Worm (Caenorhabditis elegans) whole organism, late embryonic: Measurements from ENCODE around the gene srh-194.

Source experiments
- ama-1 ChIP-seq: fragments of 150-350 bp; optimal IDR thresholded peaks from 2 replicates; lab custom pipeline; 2014
- ceh-9 ChIP-seq: sonication (generic microtip); optimal IDR thresholded peaks from 2 replicates; lab custom pipeline; 2016; ENCODE audit warnings: mild to moderate bottlenecking, missing genetic modification characterization, inconsistent platforms, missing compliant biosample characterization
- nhr-11 ChIP-seq: fragments of 150-350 bp; optimal IDR thresholded peaks from 2 replicates; lab custom pipeline; 2014; ENCODE audit warnings: missing biosample characterization, missing genetic modification characterization

ce11 chrV:4295920-4296319, 2.6 kb upstream of the srh-194 start, which contains the start of gene F47D2.11:
- TF ChIP-seq ama-1 (lab: Kevin White, UChicago): no peak
- no peak for TF ChIP-seq ceh-9 (tag; lab: Kevin White, UChicago)
- no peak for TF ChIP-seq nhr-11
